Fruit fly (Drosophila melanogaster) whole organism, prepupa: ENCODE results near the gene Eig71Ec.
A peak's percentile ranks its signal among the peaks of the same experiment; 100 is the strongest.

Experiments
- CG15336 ChIP-seq: fragments of 200-800 bp; sonication (Bioruptor generic); IDR thresholded peaks from 2 replicates; pipeline ENCODE4 v1.3.6; 2022; ENCODE audit warnings: missing biosample characterization, missing genetic modification characterization
- CG16779 ChIP-seq: fragments of 200-800 bp; sonication (Bioruptor generic); optimal IDR thresholded peaks from 3 replicates; lab custom pipeline; 2017; ENCODE audit warnings: missing biosample characterization, mild to moderate bottlenecking, missing genetic modification characterization
- CG32006 ChIP-seq: fragments of 200-800 bp; sonication (Bioruptor generic); optimal IDR thresholded peaks from 3 replicates; lab custom pipeline; 2017; ENCODE audit warnings: missing biosample characterization, mild to moderate bottlenecking, missing genetic modification characterization
- CG34406 ChIP-seq: fragments of 200-800 bp; sonication (Bioruptor generic); optimal IDR thresholded peaks from 3 replicates; lab custom pipeline; 2016; ENCODE audit warnings: missing biosample characterization, missing genetic modification characterization
- CG4318 ChIP-seq: fragments of 200-800 bp; sonication (Bioruptor generic); optimal IDR thresholded peaks from 3 replicates; lab custom pipeline; 2017; ENCODE audit warnings: missing biosample characterization, mild to moderate bottlenecking, missing genetic modification characterization
- CG6163 ChIP-seq: fragments of 200-800 bp; sonication (Bioruptor generic); IDR thresholded peaks from 3 replicates; pipeline ENCODE4 v1.3.6; 2022; ENCODE audit warnings: missing biosample characterization, missing genetic modification characterization
- CG6808 ChIP-seq: fragments of 200-800 bp; sonication (Bioruptor generic); optimal IDR thresholded peaks from 3 replicates; lab custom pipeline; 2017; ENCODE audit warnings: missing biosample characterization, missing genetic modification characterization, mild to moderate bottlenecking, moderate library complexity, missing genetic modification reagents
- CG6854 ChIP-seq: fragments of 200-800 bp; sonication (Bioruptor generic); optimal IDR thresholded peaks from 2 replicates; lab custom pipeline; 2017; ENCODE audit warnings: missing biosample characterization, mild to moderate bottlenecking, missing genetic modification characterization
- CG7368 ChIP-seq: fragments of 200-800 bp; sonication (Bioruptor generic); optimal IDR thresholded peaks from 3 replicates; lab custom pipeline; 2016; ENCODE audit warnings: missing biosample characterization, missing genetic modification characterization
- CG8119 ChIP-seq: fragments of 200-800 bp; sonication (Bioruptor generic); IDR thresholded peaks from 3 replicates; pipeline ENCODE4 v1.3.6; 2022; ENCODE audit warnings: missing biosample characterization, missing genetic modification characterization
- CG8319 ChIP-seq: fragments of 200-800 bp; sonication (Bioruptor generic); optimal IDR thresholded peaks from 3 replicates; lab custom pipeline; 2016; ENCODE audit warnings: missing biosample characterization, missing genetic modification characterization
- CG8632 ChIP-seq: fragments of 200-800 bp; sonication (Bioruptor generic); optimal IDR thresholded peaks from 3 replicates; lab custom pipeline; 2016; ENCODE audit warnings: missing biosample characterization, missing genetic modification characterization
- CG9139 ChIP-seq: fragments of 200-800 bp; sonication (Bioruptor generic); optimal IDR thresholded peaks from 3 replicates; lab custom pipeline; 2017; ENCODE audit warnings: missing biosample characterization, mild to moderate bottlenecking, missing genetic modification characterization
- Eip75B ChIP-seq: fragments of 200-800 bp; sonication (Bioruptor generic); optimal IDR thresholded peaks from 3 replicates; lab custom pipeline; 2016; ENCODE audit warnings: missing biosample characterization, missing genetic modification characterization
- Eip78C ChIP-seq: fragments of 200-800 bp; sonication (Bioruptor generic); peaks from one replicate; lab custom pipeline; 2016; ENCODE audit warnings: missing biosample characterization, missing genetic modification characterization
- Ets21C ChIP-seq: fragments of 200-800 bp; sonication (Bioruptor generic); optimal IDR thresholded peaks from 3 replicates; lab custom pipeline; 2016; ENCODE audit warnings: missing biosample characterization, missing genetic modification characterization
- Ets96B ChIP-seq: fragments of 200-800 bp; optimal IDR thresholded peaks from 2 replicates; lab custom pipeline; 2019; ENCODE audit warnings: missing biosample characterization, mild to moderate bottlenecking, missing genetic modification characterization, moderate library complexity
- Hr4 ChIP-seq: fragments of 200-800 bp; sonication (Bioruptor generic); optimal IDR thresholded peaks from 3 replicates; lab custom pipeline; 2016; ENCODE audit warnings: missing biosample characterization, missing genetic modification characterization
- Lpt ChIP-seq: fragments of 200-800 bp; sonication (Bioruptor generic); optimal IDR thresholded peaks from 3 replicates; lab custom pipeline; 2016; ENCODE audit warnings: missing biosample characterization, missing genetic modification characterization
- Met ChIP-seq: fragments of 200-800 bp; sonication (Bioruptor generic); optimal IDR thresholded peaks from 3 replicates; lab custom pipeline; 2016; ENCODE audit warnings: missing biosample characterization, missing genetic modification characterization
- OdsH ChIP-seq: fragments of 200-800 bp; sonication (Bioruptor generic); optimal IDR thresholded peaks from 3 replicates; lab custom pipeline; 2016; ENCODE audit warnings: missing biosample characterization, missing genetic modification characterization
- Smox ChIP-seq: fragments of 200-800 bp; sonication (Bioruptor generic); optimal IDR thresholded peaks from 3 replicates; lab custom pipeline; 2016; ENCODE audit warnings: missing biosample characterization, missing genetic modification characterization
- Sox102F ChIP-seq: fragments of 200-800 bp; sonication (Bioruptor generic); optimal IDR thresholded peaks from 2 replicates; lab custom pipeline; 2016; ENCODE audit warnings: missing biosample characterization, mild to moderate bottlenecking, missing genetic modification characterization
- Sox14 ChIP-seq: fragments of 200-800 bp; sonication (Bioruptor generic); optimal IDR thresholded peaks from 3 replicates; lab custom pipeline; 2016; ENCODE audit warnings: missing biosample characterization, missing genetic modification characterization
- achi ChIP-seq: fragments of 200-800 bp; sonication (Bioruptor generic); optimal IDR thresholded peaks from 3 replicates; lab custom pipeline; 2016; ENCODE audit warnings: missing biosample characterization, missing genetic modification characterization
- acj6 ChIP-seq: fragments of 200-800 bp; sonication (Bioruptor generic); optimal IDR thresholded peaks from 3 replicates; lab custom pipeline; 2016; ENCODE audit warnings: missing biosample characterization, missing genetic modification characterization
- dac ChIP-seq: fragments of 200-800 bp; sonication (Bioruptor generic); optimal IDR thresholded peaks from 2 replicates; lab custom pipeline; 2017; ENCODE audit warnings: missing biosample characterization, mild to moderate bottlenecking, missing genetic modification characterization
- dsx ChIP-seq: fragments of 200-800 bp; optimal IDR thresholded peaks from 3 replicates; lab custom pipeline; 2019; ENCODE audit warnings: missing biosample characterization, mild to moderate bottlenecking, missing genetic modification characterization, moderate library complexity; ENCODE audit not compliant: poor library complexity, severe bottlenecking
- eg ChIP-seq: fragments of 200-800 bp; sonication (Bioruptor generic); IDR thresholded peaks from 3 replicates; pipeline ENCODE4 v1.3.6; 2022; ENCODE audit warnings: missing biosample characterization, missing genetic modification characterization
- esn ChIP-seq: fragments of 200-800 bp; sonication (Bioruptor generic); optimal IDR thresholded peaks from 2 replicates; lab custom pipeline; 2016; ENCODE audit warnings: missing biosample characterization, mild to moderate bottlenecking, missing genetic modification characterization, moderate library complexity
- fd59A ChIP-seq: fragments of 200-800 bp; sonication (Bioruptor generic); optimal IDR thresholded peaks from 2 replicates; lab custom pipeline; 2017; ENCODE audit warnings: missing biosample characterization, mild to moderate bottlenecking, missing genetic modification characterization, missing genetic modification reagents
- fd85E ChIP-seq: fragments of 200-800 bp; sonication (Bioruptor generic); optimal IDR thresholded peaks from 3 replicates; lab custom pipeline; 2016; ENCODE audit warnings: missing biosample characterization, missing genetic modification characterization
- lz ChIP-seq: fragments of 200-800 bp; sonication (Bioruptor generic); optimal IDR thresholded peaks from 3 replicates; lab custom pipeline; 2016; ENCODE audit warnings: missing biosample characterization, missing genetic modification characterization
- net ChIP-seq: fragments of 200-800 bp; sonication (Bioruptor generic); optimal IDR thresholded peaks from 3 replicates; lab custom pipeline; 2016; ENCODE audit warnings: missing biosample characterization, missing genetic modification characterization
- pdm3 ChIP-seq: fragments of 200-800 bp; sonication (Bioruptor generic); optimal IDR thresholded peaks from 3 replicates; lab custom pipeline; 2016; ENCODE audit warnings: missing biosample characterization, missing genetic modification characterization
- salr ChIP-seq, 2 experiments: fragments of 200-800 bp; sonication (Bioruptor generic); optimal IDR thresholded peaks; 3 replicates each; lab custom pipeline; 2016 to 2018; ENCODE audit warnings: missing biosample characterization in 2 of 2, missing genetic modification characterization in 2 of 2, mild to moderate bottlenecking in 1 of 2
- spab ChIP-seq: fragments of 200-800 bp; sonication (Bioruptor generic); optimal IDR thresholded peaks from 2 replicates; lab custom pipeline; 2017; ENCODE audit warnings: missing biosample characterization, mild to moderate bottlenecking, missing genetic modification characterization, missing genetic modification reagents
- svp ChIP-seq: fragments of 200-800 bp; sonication (Bioruptor generic); peaks from one replicate; lab custom pipeline; 2016; ENCODE audit warnings: missing biosample characterization, missing genetic modification characterization
- vri ChIP-seq: fragments of 200-800 bp; sonication (Bioruptor generic); optimal IDR thresholded peaks from 3 replicates; lab custom pipeline; 2016; ENCODE audit warnings: missing biosample characterization, mild to moderate bottlenecking, missing genetic modification characterization

Gene Eig71Ec

DNA sequence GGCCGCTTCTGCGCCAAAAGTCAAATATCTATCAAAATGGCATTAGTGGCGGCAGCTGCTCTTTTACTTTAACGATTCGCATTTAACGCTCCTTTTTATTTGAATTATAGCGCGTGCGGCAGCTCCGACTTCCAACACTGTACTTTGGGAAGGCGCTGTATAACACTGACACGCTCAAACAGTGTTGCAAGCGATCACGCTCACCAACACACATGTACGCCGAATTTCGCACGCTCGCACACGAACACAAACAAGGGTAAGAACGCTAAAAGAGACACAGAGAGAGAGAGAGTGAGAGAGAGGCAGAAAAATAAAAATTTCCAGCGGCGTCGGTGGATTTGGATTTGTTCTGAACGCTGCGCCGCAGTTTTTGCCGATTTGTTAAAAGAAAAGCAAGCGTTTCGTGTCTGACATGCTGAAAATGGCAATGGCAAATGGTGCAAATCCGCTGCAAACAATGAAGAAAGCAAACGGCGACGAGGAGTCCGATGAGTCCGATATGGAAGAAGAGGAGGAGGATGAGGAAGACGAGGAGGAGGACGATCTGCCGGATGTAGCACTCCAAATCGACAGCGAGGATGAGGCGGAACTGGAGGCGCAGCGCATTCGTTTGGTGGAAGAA, 32.3 kb downstream of the Eig71Ec start, which contains the start of gene Phs (continued):
- TF ChIP-seq fd85E (GFP tag; lab: Kevin White, UChicago) (peak; percentile 65), CG4318 (no peak), CG8632 (GFP tag; lab: Kevin White, UChicago) (peak; percentile 15), CG6163 (GFP tag; lab: Robert Waterston, UW) (peak; percentile 70), spab (GFP tag; lab: Kevin White, UChicago) (peak; percentile 15), OdsH (GFP tag; lab: Kevin White, UChicago) (peak; percentile 72), pdm3 (GFP tag; lab: Kevin White, UChicago) (peak; percentile 74), CG7368 (GFP tag; lab: Kevin White, UChicago) (peak; percentile 69), dac (GFP tag; lab: Kevin White, UChicago) (peak; percentile 41)

DNA sequence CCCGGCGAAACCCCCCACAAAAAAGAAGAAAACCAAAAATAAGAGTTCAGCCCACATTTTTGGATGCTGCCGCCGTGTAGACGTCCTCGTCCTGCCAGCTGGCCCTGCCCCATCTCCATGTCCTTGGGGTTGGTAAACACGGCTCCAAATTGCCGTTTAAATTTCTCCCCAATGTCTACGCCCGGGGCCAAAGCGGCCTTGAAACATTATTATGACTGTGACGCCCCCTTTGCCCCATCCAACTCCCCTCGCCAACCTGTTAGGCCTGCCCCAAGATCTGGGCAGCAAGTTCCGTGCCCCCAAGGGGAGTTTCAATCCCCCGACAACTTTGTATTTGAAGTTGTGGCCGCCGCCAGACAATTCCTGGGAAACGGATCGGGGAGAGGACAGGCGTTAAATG, 35.2 kb downstream of the Eig71Ec start:
- no peak for TF ChIP-seq vri (GFP tag; lab: Kevin White, UChicago)
- TF ChIP-seq Eip78C (GFP tag; lab: Kevin White, UChicago), result no peak
- TF ChIP-seq Smox, result no peak
- TF ChIP-seq salr (GFP tag; optimal IDR thresholded peaks at IDR 0.05; lab: Kevin White, UChicago), result no peak
- no peak for TF ChIP-seq dsx
- TF ChIP-seq CG6854 (GFP tag; lab: Kevin White, UChicago), result no peak
- no peak for TF ChIP-seq net
- TF ChIP-seq CG15336, result no peak
- no peak for TF ChIP-seq esn (GFP tag; lab: Kevin White, UChicago)
- TF ChIP-seq CG9139 (GFP tag; lab: Kevin White, UChicago), result no peak
- TF ChIP-seq Sox14 (GFP tag; lab: Kevin White, UChicago), result no peak
- no peak for TF ChIP-seq Hr4
- TF ChIP-seq lz (GFP tag; lab: Kevin White, UChicago), result no peak
- no peak for TF ChIP-seq CG6808 (GFP tag; lab: Kevin White, UChicago)
- TF ChIP-seq achi (GFP tag; lab: Kevin White, UChicago), result no peak
- TF ChIP-seq svp (GFP tag; lab: Kevin White, UChicago), result no peak
- no peak for TF ChIP-seq Lpt

DNA sequence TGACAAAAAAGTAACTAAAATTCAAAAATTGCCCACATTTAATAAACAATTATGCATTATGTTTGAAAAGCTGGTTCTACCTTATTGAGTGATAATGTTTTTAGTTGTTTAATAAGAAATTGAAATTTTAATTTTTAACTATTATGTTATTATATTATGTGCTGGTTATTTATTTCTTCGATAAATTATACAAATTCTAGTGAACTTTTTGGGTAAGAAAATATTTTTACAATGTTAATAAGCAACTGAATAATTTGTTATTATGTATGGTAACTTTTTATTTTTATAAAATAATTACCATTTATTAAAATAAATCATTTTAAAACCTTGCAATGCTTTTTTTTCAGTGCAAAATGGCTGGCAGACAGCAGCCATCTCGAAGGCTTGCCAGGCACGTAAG, 35.6 kb downstream of the Eig71Ec start:
- TF ChIP-seq Eip78C (GFP tag; lab: Kevin White, UChicago) (no peak), acj6 (GFP tag; lab: Kevin White, UChicago) (no peak), vri (GFP tag; lab: Kevin White, UChicago) (no peak), Sox14 (GFP tag; lab: Kevin White, UChicago) (no peak), CG16779 (tag; lab: Kevin White, UChicago) (no peak), svp (GFP tag; lab: Kevin White, UChicago) (no peak), CG34406 (GFP tag; lab: Kevin White, UChicago) (no peak), CG32006 (GFP tag; lab: Kevin White, UChicago) (no peak), Ets21C (GFP tag; lab: Kevin White, UChicago) (no peak), fd59A (no peak), CG8119 (GFP tag; lab: Robert Waterston, UW) (no peak), Hr4 (no peak), eg (GFP tag; lab: Robert Waterston, UW) (no peak), CG4318 (no peak), pdm3 (GFP tag; lab: Kevin White, UChicago) (no peak), Met (GFP tag; lab: Kevin White, UChicago) (no peak), CG9139 (GFP tag; lab: Kevin White, UChicago) (no peak), dsx (no peak), CG6854 (GFP tag; lab: Kevin White, UChicago) (no peak)

DNA sequence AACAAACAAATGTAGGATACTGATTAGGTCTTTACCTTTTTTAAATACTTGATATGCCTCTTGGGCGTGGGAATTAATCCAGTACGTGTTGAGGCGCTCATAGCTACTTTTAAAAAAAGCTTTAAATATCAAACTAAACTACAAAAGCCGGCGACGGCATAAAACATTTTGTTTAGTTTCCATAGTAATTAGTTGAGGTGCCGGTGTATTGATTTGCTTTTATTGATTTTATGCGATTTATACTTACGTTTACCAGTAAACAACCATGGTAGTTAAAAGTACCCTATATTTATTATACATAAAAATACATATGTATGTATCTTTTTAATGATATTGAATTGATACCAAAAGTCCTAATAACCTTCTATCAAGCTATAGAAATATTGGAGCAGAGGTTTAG, 39.3 kb downstream of the Eig71Ec start, which contains the start of gene CG13449:
CG13449 (minus strand) TSS at position 101 of the 400 bp plus-strand sequence.
- TF ChIP-seq Eip75B (GFP tag; lab: Kevin White, UChicago), result no peak
- no peak for TF ChIP-seq salr (GFP tag; optimal IDR thresholded peaks at IDR 0.05; lab: Kevin White, UChicago)
- no peak for TF ChIP-seq svp (GFP tag; lab: Kevin White, UChicago)
- no peak for TF ChIP-seq Ets96B
- no peak for TF ChIP-seq CG8319 (GFP tag; lab: Kevin White, UChicago)
- TF ChIP-seq Sox102F (GFP tag; lab: Kevin White, UChicago), result no peak
- TF ChIP-seq net, result no peak
- TF ChIP-seq Sox14 (GFP tag; lab: Kevin White, UChicago), result no peak
- TF ChIP-seq Eip78C (GFP tag; lab: Kevin White, UChicago), result no peak
- no peak for TF ChIP-seq spab (GFP tag; lab: Kevin White, UChicago)
